Worm (Caenorhabditis elegans) whole organism, mixed stage, embryonic: Measurements from ENCODE around the gene vps-53.

Source experiments
- M03D4.4 ChIP-seq: sonication (generic microtip); optimal IDR thresholded peaks from 2 replicates; lab custom pipeline; 2017; ENCODE audit warnings: mild to moderate bottlenecking, missing genetic modification characterization, missing compliant biosample characterization
- bed-3 ChIP-seq: fragments of 200-800 bp; sonication (Bioruptor generic); optimal IDR thresholded peaks from 3 replicates; lab custom pipeline; 2018; ENCODE audit warnings: mild to moderate bottlenecking, missing genetic modification characterization, moderate library complexity, missing compliant biosample characterization
- blmp-1 ChIP-seq: fragments of 150-350 bp; optimal IDR thresholded peaks from 2 replicates; lab custom pipeline; 2014; ENCODE audit warnings: missing biosample characterization, missing genetic modification characterization
- ceh-39 ChIP-seq: fragments of 150-350 bp; optimal IDR thresholded peaks from 2 replicates; lab custom pipeline; 2014; ENCODE audit warnings: missing biosample characterization, missing genetic modification characterization
- ceh-83 ChIP-seq: fragments of 200-800 bp; sonication (Bioruptor generic); optimal IDR thresholded peaks from 2 replicates; lab custom pipeline; 2018; ENCODE audit warnings: mild to moderate bottlenecking, missing genetic modification characterization, missing compliant biosample characterization
- ces-1 ChIP-seq: fragments of 150-350 bp; optimal IDR thresholded peaks from 2 replicates; lab custom pipeline; 2014; ENCODE audit warnings: missing biosample characterization, missing genetic modification reagents, missing genetic modification characterization
- drap-1 ChIP-seq: fragments of 200-800 bp; sonication (Bioruptor generic); optimal IDR thresholded peaks from 3 replicates; lab custom pipeline; 2018; ENCODE audit warnings: mild to moderate bottlenecking, missing genetic modification characterization, missing compliant biosample characterization
- elt-3 ChIP-seq: fragments of 150-350 bp; optimal IDR thresholded peaks from 2 replicates; lab custom pipeline; 2014; ENCODE audit warnings: missing biosample characterization, missing genetic modification characterization
- ham-2 ChIP-seq: fragments of 200-800 bp; sonication (Bioruptor generic); optimal IDR thresholded peaks from 2 replicates; lab custom pipeline; 2018; ENCODE audit warnings: mild to moderate bottlenecking, missing genetic modification characterization, missing compliant biosample characterization
- hlh-1 ChIP-seq: fragments of 150-350 bp; optimal IDR thresholded peaks from 2 replicates; lab custom pipeline; 2014; ENCODE audit warnings: missing biosample characterization, missing genetic modification reagents, missing genetic modification characterization
- lin-13 ChIP-seq: fragments of 150-350 bp; optimal IDR thresholded peaks from 2 replicates; lab custom pipeline; 2014; ENCODE audit warnings: missing biosample characterization, missing genetic modification characterization
- lin-32 ChIP-seq: fragments of 200-800 bp; sonication (Bioruptor generic); optimal IDR thresholded peaks from 2 replicates; lab custom pipeline; 2018; ENCODE audit warnings: mild to moderate bottlenecking, missing genetic modification characterization, missing compliant biosample characterization
- lsy-2 ChIP-seq: fragments of 150-350 bp; optimal IDR thresholded peaks from 2 replicates; lab custom pipeline; 2014; ENCODE audit warnings: missing biosample characterization, missing genetic modification characterization
- mab-5 ChIP-seq: fragments of 150-350 bp; optimal IDR thresholded peaks from 2 replicates; lab custom pipeline; 2014; ENCODE audit warnings: missing biosample characterization, missing genetic modification characterization
- mep-1 ChIP-seq: fragments of 150-350 bp; optimal IDR thresholded peaks from 2 replicates; lab custom pipeline; 2017; ENCODE audit warnings: missing biosample characterization, missing genetic modification reagents, missing genetic modification characterization, inconsistent platforms
- mls-2 ChIP-seq: sonication (generic microtip); optimal IDR thresholded peaks from 2 replicates; lab custom pipeline; 2016; ENCODE audit warnings: mild to moderate bottlenecking, missing genetic modification characterization, moderate library complexity, missing compliant biosample characterization
- nhr-12 ChIP-seq: fragments of 150-350 bp; optimal IDR thresholded peaks from 2 replicates; lab custom pipeline; 2014; ENCODE audit warnings: missing biosample characterization, missing genetic modification characterization
- nhr-2 ChIP-seq: fragments of 150-350 bp; optimal IDR thresholded peaks from 2 replicates; lab custom pipeline; 2014; ENCODE audit warnings: missing biosample characterization, missing genetic modification characterization
- nhr-237 ChIP-seq: fragments of 150-350 bp; optimal IDR thresholded peaks from 2 replicates; lab custom pipeline; 2014; ENCODE audit warnings: missing biosample characterization, missing genetic modification characterization
- nhr-28 ChIP-seq: fragments of 150-350 bp; optimal IDR thresholded peaks from 2 replicates; lab custom pipeline; 2014; ENCODE audit warnings: missing biosample characterization, missing genetic modification characterization
- nhr-76 ChIP-seq: sonication (generic microtip); optimal IDR thresholded peaks from 2 replicates; lab custom pipeline; 2017; ENCODE audit warnings: missing biosample characterization, missing genetic modification characterization
- pha-4 ChIP-seq: fragments of 150-350 bp; optimal IDR thresholded peaks from 2 replicates; lab custom pipeline; 2018; ENCODE audit warnings: missing biosample characterization, missing genetic modification reagents, missing genetic modification characterization
- sem-2 ChIP-seq: fragments of 200-800 bp; sonication (Bioruptor generic); optimal IDR thresholded peaks from 2 replicates; lab custom pipeline; 2018; ENCODE audit warnings: mild to moderate bottlenecking, missing genetic modification characterization, missing compliant biosample characterization
- sptf-1 ChIP-seq: sonication (generic microtip); optimal IDR thresholded peaks from 2 replicates; lab custom pipeline; 2017; ENCODE audit warnings: mild to moderate bottlenecking, missing genetic modification characterization, moderate library complexity, missing compliant biosample characterization
- tbx-8 ChIP-seq: fragments of 200-800 bp; sonication (Bioruptor generic); optimal IDR thresholded peaks from 2 replicates; lab custom pipeline; 2018; ENCODE audit warnings: mild to moderate bottlenecking, missing genetic modification characterization, moderate library complexity, missing compliant biosample characterization
- unc-120 ChIP-seq: sonication (generic microtip); optimal IDR thresholded peaks from 2 replicates; lab custom pipeline; 2017; ENCODE audit warnings: missing genetic modification characterization, missing compliant biosample characterization; ENCODE audit not compliant: poor library complexity, severe bottlenecking
- unc-39 ChIP-seq: fragments of 150-350 bp; optimal IDR thresholded peaks from 2 replicates; lab custom pipeline; 2014; ENCODE audit warnings: missing biosample characterization, missing genetic modification characterization
- unc-62 ChIP-seq: fragments of 150-350 bp; optimal IDR thresholded peaks from 2 replicates; lab custom pipeline; 2014; ENCODE audit warnings: missing biosample characterization, missing genetic modification reagents, missing genetic modification characterization
- zip-8 ChIP-seq: fragments of 150-350 bp; optimal IDR thresholded peaks from 2 replicates; lab custom pipeline; 2014; ENCODE audit warnings: missing biosample characterization, missing genetic modification characterization
- ztf-11 ChIP-seq: fragments of 150-350 bp; optimal IDR thresholded peaks from 2 replicates; lab custom pipeline; 2014; ENCODE audit warnings: missing biosample characterization, missing genetic modification characterization

Gene vps-53

DNA sequence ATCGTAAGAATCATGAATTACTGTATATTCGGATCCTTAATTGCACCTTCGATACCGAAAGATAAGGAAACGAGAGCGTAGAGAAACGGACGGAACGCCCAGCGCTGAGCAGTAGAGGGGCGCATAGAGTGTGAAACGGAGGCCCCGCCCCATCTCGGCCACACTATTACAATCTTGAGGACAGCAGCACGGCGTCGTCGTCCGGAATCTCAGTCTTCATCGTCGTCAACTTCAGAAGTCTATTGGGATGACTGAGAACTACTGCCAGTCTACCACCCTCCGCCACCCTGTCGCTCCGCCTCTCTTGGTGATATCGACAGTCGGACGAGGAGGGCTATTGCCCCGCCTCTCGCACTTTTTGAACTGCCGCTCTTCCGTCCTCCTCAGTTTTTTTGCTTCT, 7.4 kb upstream of the vps-53 start:
- TF ChIP-seq nhr-28 = no peak
- no peak for TF ChIP-seq elt-3 (tag; lab: Kevin White, UChicago)
- no peak for TF ChIP-seq lin-13 (tag; lab: Kevin White, UChicago)
- TF ChIP-seq M03D4.4 = peak; percentile 19
- no peak for TF ChIP-seq ztf-11 (tag; lab: Kevin White, UChicago)

DNA sequence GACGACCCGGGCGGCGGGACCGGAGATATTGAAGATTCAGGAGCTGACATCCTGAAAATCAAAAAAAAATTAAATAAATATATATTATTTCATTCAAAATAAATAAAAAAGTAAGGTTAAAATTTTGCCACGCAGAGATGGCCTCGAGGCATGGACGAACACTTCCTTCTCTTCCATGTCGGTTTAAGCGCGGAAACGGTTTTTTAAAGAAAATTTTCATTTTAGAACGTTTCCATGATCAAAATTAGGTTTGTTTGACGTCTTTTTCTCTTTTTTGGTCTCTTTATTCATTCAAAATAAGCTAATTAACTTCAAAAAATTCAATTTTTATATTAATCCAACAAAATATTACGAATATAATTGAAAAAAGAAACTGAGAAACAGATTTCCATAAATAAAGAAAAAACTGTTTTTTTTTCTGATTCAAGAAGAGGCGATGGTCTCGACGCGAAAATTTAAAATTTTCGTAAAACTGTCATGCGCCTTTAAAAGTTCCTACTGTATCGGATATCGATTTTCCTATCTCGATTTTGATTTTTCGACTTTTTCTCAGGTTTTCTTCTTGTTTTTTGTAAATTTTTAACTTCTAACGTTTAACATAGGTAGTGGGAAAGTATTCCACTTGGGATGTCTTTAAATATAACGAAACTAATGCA, 4.9 kb upstream of the vps-53 start, which contains the start of gene gcc-2:
Gene gcc-2 (minus strand): TSS at position 51 of the 656 bp plus-strand sequence.
- no peak for TF ChIP-seq mls-2 (tag; lab: Kevin White, UChicago)
- TF ChIP-seq tbx-8 (GFP tag; lab: Kevin White, UChicago) = no peak
- TF ChIP-seq nhr-2 = no peak
- no peak for TF ChIP-seq ceh-83
- TF ChIP-seq sem-2 (GFP tag; lab: Kevin White, UChicago) = no peak
- no peak for TF ChIP-seq drap-1
- TF ChIP-seq pha-4 (tag; lab: Kevin White, UChicago) = no peak
- TF ChIP-seq lin-13 (tag; lab: Kevin White, UChicago) = no peak
- no peak for TF ChIP-seq zip-8 (tag; lab: Kevin White, UChicago)
- TF ChIP-seq nhr-76 (tag; lab: Kevin White, UChicago) = no peak

DNA sequence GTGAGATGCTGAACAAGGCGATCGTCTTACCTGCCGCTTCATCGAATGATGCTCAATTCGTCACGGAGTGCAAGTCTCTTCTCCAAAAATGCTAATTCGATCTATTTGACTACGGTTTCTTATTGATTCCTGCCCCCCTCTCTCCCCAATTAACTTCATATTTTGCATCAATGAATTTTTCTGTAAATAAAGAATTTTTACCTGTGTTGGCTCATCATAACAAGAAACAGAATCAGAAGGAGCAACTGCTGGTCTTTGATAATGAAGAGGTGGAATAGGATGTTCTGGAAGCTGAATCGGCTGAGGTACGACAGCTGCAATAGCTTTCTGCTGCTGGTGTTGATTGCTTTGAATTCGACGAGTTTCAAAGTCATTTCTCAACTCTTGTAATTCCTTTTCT, 2.9 kb upstream of the vps-53 start:
- TF ChIP-seq ceh-83 (no peak), unc-39 (no peak), lin-32 (GFP tag; lab: Kevin White, UChicago) (no peak), sptf-1 (tag; lab: Kevin White, UChicago) (no peak), nhr-2 (no peak), blmp-1 (tag; lab: Kevin White, UChicago) (no peak), ztf-11 (tag; lab: Kevin White, UChicago) (no peak), mep-1 (no peak), lin-13 (tag; lab: Kevin White, UChicago) (no peak), unc-62 (GFP tag; lab: Kevin White, UChicago) (no peak), ceh-39 (tag; lab: Kevin White, UChicago) (no peak)

- TF ChIP-seq ham-2 (GFP tag; lab: Kevin White, UChicago) (no peak), ceh-83 (no peak), pha-4 (tag; lab: Kevin White, UChicago) (no peak), nhr-12 (tag; lab: Kevin White, UChicago) (no peak), sptf-1 (tag; lab: Kevin White, UChicago) (no peak), lsy-2 (tag; lab: Kevin White, UChicago) (no peak), elt-3 (tag; lab: Kevin White, UChicago) (no peak), blmp-1 (tag; lab: Kevin White, UChicago) (no peak), unc-120 (tag; lab: Kevin White, UChicago) (no peak)
Measured at ce11 chrIII:9758848-9759247, 1.5 kb upstream of the vps-53 start, which contains the start of gene rmd-1. Gene rmd-1 (plus strand): TSS chrIII:9759094.

DNA sequence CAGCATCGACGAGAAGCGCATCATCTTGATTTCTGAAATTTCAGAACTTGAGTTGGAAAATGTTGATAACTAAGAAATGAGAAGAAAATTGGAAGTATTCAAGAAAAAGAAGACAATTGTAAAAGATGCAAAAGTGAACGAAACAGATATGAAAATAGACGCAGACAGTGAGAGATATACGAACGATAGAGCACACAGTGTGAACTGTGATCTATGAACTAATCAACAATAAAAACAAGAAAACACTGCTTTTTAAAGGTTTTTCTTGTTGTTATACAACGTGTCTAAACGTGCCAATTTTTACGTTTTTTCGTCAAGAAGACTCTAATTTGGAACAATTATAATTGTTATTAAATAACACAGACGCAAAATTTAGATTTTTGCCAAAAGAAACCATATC, 4.5 kb downstream of the vps-53 start, which contains the start of gene ech-6:
Gene ech-6 (minus strand): TSS at position 32 of the 400 bp plus-strand sequence.
- TF ChIP-seq unc-120 (tag; lab: Kevin White, UChicago) (no peak), sptf-1 (tag; lab: Kevin White, UChicago) (no peak), nhr-2 (no peak), ceh-83 (no peak), mep-1 (no peak), tbx-8 (GFP tag; lab: Kevin White, UChicago) (no peak), nhr-237 (tag; lab: Kevin White, UChicago) (no peak), ces-1 (GFP tag; lab: Kevin White, UChicago) (no peak), drap-1 (no peak), unc-62 (GFP tag; lab: Kevin White, UChicago) (no peak), pha-4 (tag; lab: Kevin White, UChicago) (no peak), hlh-1 (no peak), ztf-11 (tag; lab: Kevin White, UChicago) (no peak), unc-39 (no peak), ham-2 (GFP tag; lab: Kevin White, UChicago) (no peak), mls-2 (tag; lab: Kevin White, UChicago) (no peak)

- no peak for TF ChIP-seq ham-2 (GFP tag; lab: Kevin White, UChicago)
- TF ChIP-seq lsy-2 (tag; lab: Kevin White, UChicago) = no peak
- no peak for TF ChIP-seq nhr-237 (tag; lab: Kevin White, UChicago)
- no peak for TF ChIP-seq sptf-1 (tag; lab: Kevin White, UChicago)
- TF ChIP-seq mep-1 = no peak
- TF ChIP-seq unc-62 (GFP tag; lab: Kevin White, UChicago) = no peak
- TF ChIP-seq drap-1 = no peak
- no peak for TF ChIP-seq mab-5 (tag; lab: Kevin White, UChicago)
- TF ChIP-seq lin-32 (GFP tag; lab: Kevin White, UChicago) = no peak
- no peak for TF ChIP-seq hlh-1
- no peak for TF ChIP-seq ces-1 (GFP tag; lab: Kevin White, UChicago)
- no peak for TF ChIP-seq nhr-28
- no peak for TF ChIP-seq bed-3 (GFP tag; lab: Kevin White, UChicago)
- no peak for TF ChIP-seq tbx-8 (GFP tag; lab: Kevin White, UChicago)
- no peak for TF ChIP-seq M03D4.4
- no peak for TF ChIP-seq nhr-12 (tag; lab: Kevin White, UChicago)
- no peak for TF ChIP-seq ceh-83
Measured at ce11 chrIII:9751074-9751473, 6.2 kb downstream of the vps-53 start, which contains the start of gene T05G5.5. Gene T05G5.5 (minus strand): TSS chrIII:9751432.
